ENCODE assay signal across 4 fruit fly cellular contexts in genomic region chr2L:10759624-10760023, dm6.
TF ChIP-seq lines count a peak whose summit lies in the region.

No protein-coding gene starts in this region.

- no peak for TF ChIP-seq CTCF in whole organism, embryonic (GFP tag; optimal IDR thresholded peaks at IDR 0.05; lab: Kevin White, UChicago)

TF ChIP-seq in whole organism, embryonic, 481 proteins besides CTCF, POLR2A, EP300 and RAD21:
- TF ChIP-seq Bteb2 (GFP tag; optimal IDR thresholded peaks at IDR 0.05; lab: Kevin White, UChicago) (no peak), stwl (tag; optimal IDR thresholded peaks at IDR 0.05; lab: Kevin White, UChicago) (peak; percentile 33), grau (tag; optimal IDR thresholded peaks at IDR 0.05; lab: Kevin White, UChicago) (no peak), Drgx (GFP tag; IDR thresholded peaks at IDR 0.05; lab: Robert Waterston, UW) (0 out of 2 replicates have a peak, but pooled peaks have one; percentile 31), CG14050 (GFP tag; IDR thresholded peaks at IDR 0.05; lab: Robert Waterston, UW) (no peak), CG42726 (GFP tag; IDR thresholded peaks at IDR 0.05; lab: Robert Waterston, UW; ENCODE audit: partially characterized antibody) (no peak)

TF ChIP-seq in whole organism, prepupa, 60 proteins besides CTCF, POLR2A, EP300 and RAD21 (continues in another document):
- TF ChIP-seq CG8319 (GFP tag; optimal IDR thresholded peaks at IDR 0.05; lab: Kevin White, UChicago) = peak; percentile 29
- TF ChIP-seq Sox15 (GFP tag; optimal IDR thresholded peaks at IDR 0.05; lab: Kevin White, UChicago) = peak; percentile 20
- TF ChIP-seq CG16779 (tag; optimal IDR thresholded peaks at IDR 0.05; lab: Kevin White, UChicago) = no peak
- TF ChIP-seq eg (GFP tag; IDR thresholded peaks at IDR 0.05; lab: Robert Waterston, UW) = no peak
- TF ChIP-seq CG8119 (GFP tag; IDR thresholded peaks at IDR 0.05; lab: Robert Waterston, UW) = no peak
- TF ChIP-seq Ets96B (tag; optimal IDR thresholded peaks at IDR 0.05; lab: Kevin White, UChicago) = peak; percentile 61
- TF ChIP-seq CG3032 (tag; optimal IDR thresholded peaks at IDR 0.05; lab: Kevin White, UChicago) = peak; percentile 38
- TF ChIP-seq fd85E (GFP tag; optimal IDR thresholded peaks at IDR 0.05; lab: Kevin White, UChicago) = no peak
- TF ChIP-seq CG32006 (GFP tag; optimal IDR thresholded peaks at IDR 0.05; lab: Kevin White, UChicago) = peak; percentile 57
- peak; percentile 50 for TF ChIP-seq CG34406 (GFP tag; optimal IDR thresholded peaks at IDR 0.05; lab: Kevin White, UChicago)
- no peak for TF ChIP-seq CG6276 (GFP tag; optimal IDR thresholded peaks at IDR 0.05; lab: Kevin White, UChicago)
- TF ChIP-seq CG11762 (GFP tag; optimal IDR thresholded peaks at IDR 0.05; lab: Kevin White, UChicago; ENCODE audit: insufficient read depth) = no peak
- no peak for TF ChIP-seq CG4318 (GFP tag; optimal IDR thresholded peaks at IDR 0.05; lab: Kevin White, UChicago)
- no peak for TF ChIP-seq Eip93F (GFP tag; optimal IDR thresholded peaks at IDR 0.05; lab: Kevin White, UChicago)
- peak; percentile 51 for TF ChIP-seq Sox14 (GFP tag; optimal IDR thresholded peaks at IDR 0.05; lab: Kevin White, UChicago)
- peak; percentile 51 for TF ChIP-seq cyc (GFP tag; optimal IDR thresholded peaks at IDR 0.05; lab: Kevin White, UChicago)
- peak; percentile 69 for TF ChIP-seq svp (GFP tag; lab: Kevin White, UChicago)
- TF ChIP-seq CG11294 (GFP tag; IDR thresholded peaks at IDR 0.05; lab: Robert Waterston, UW) = no peak
- peak; percentile 32 for TF ChIP-seq CG1621 (tag; optimal IDR thresholded peaks at IDR 0.05; lab: Kevin White, UChicago)
- peak in 1 of 2 experiments; percentile 26 for TF ChIP-seq salr (GFP tag; optimal IDR thresholded peaks at IDR 0.05; lab: Kevin White, UChicago)
- peak; percentile 11 for TF ChIP-seq dsx (GFP tag; optimal IDR thresholded peaks at IDR 0.05; lab: Kevin White, UChicago; ENCODE audit: poor library complexity, severe bottlenecking)
- no peak for TF ChIP-seq fd59A (GFP tag; optimal IDR thresholded peaks at IDR 0.05; lab: Kevin White, UChicago)
- TF ChIP-seq ss (GFP tag; optimal IDR thresholded peaks at IDR 0.05; lab: Kevin White, UChicago) = peak in 1 of 2 experiments; percentile 33
- no peak for TF ChIP-seq CG15336 (GFP tag; IDR thresholded peaks at IDR 0.05; lab: Robert Waterston, UW)
- TF ChIP-seq CG9139 (GFP tag; optimal IDR thresholded peaks at IDR 0.05; lab: Kevin White, UChicago) = no peak
- TF ChIP-seq Smox (GFP tag; optimal IDR thresholded peaks at IDR 0.05; lab: Kevin White, UChicago) = peak; percentile 49
- peak; percentile 37 for TF ChIP-seq OdsH (GFP tag; optimal IDR thresholded peaks at IDR 0.05; lab: Kevin White, UChicago)
- peak; percentile 61 for TF ChIP-seq acj6 (GFP tag; optimal IDR thresholded peaks at IDR 0.05; lab: Kevin White, UChicago)

TF ChIP-seq in whole organism, pupa, 21 proteins besides CTCF, POLR2A, EP300 and RAD21:
- TF ChIP-seq CG13204 (GFP tag; optimal IDR thresholded peaks at IDR 0.05; lab: Kevin White, UChicago) = no peak
- no peak for TF ChIP-seq CG10348 (GFP tag; IDR thresholded peaks at IDR 0.05; lab: Robert Waterston, UW)
- peak; percentile 27 for TF ChIP-seq Pif1A (GFP tag; optimal IDR thresholded peaks at IDR 0.05; lab: Kevin White, UChicago)
- peak; percentile 37 for TF ChIP-seq CG8301 (tag; optimal IDR thresholded peaks at IDR 0.05; lab: Kevin White, UChicago)
- peak; percentile 63; the same call in 2 of the 3 replicates for TF ChIP-seq fd96Ca (GFP tag; IDR thresholded peaks at IDR 0.05; lab: Robert Waterston, UW)
- no peak for TF ChIP-seq CG4496 (GFP tag; IDR thresholded peaks at IDR 0.05; lab: Robert Waterston, UW)
- TF ChIP-seq D1 (tag; optimal IDR thresholded peaks at IDR 0.05; lab: Kevin White, UChicago) = no peak
- no peak for TF ChIP-seq gl (tag; optimal IDR thresholded peaks at IDR 0.05; lab: Kevin White, UChicago)
- peak; percentile 14; the same call in 1 of the 2 replicates for TF ChIP-seq Ets98B (GFP tag; IDR thresholded peaks at IDR 0.05; lab: Robert Waterston, UW)
- peak; percentile 67 for TF ChIP-seq CG8159 (tag; optimal IDR thresholded peaks at IDR 0.05; lab: Kevin White, UChicago)
- TF ChIP-seq rn (GFP tag; IDR thresholded peaks at IDR 0.05; lab: Robert Waterston, UW) = no peak
- TF ChIP-seq CG34367 (tag; optimal IDR thresholded peaks at IDR 0.05; lab: Kevin White, UChicago) = peak; percentile 58
- TF ChIP-seq Pif1B (GFP tag; optimal IDR thresholded peaks at IDR 0.05; lab: Kevin White, UChicago) = peak; percentile 61
- TF ChIP-seq CG12605 (GFP tag; IDR thresholded peaks at IDR 0.05; lab: Robert Waterston, UW) = no peak
- peak; percentile 42 for TF ChIP-seq CG9948 (tag; optimal IDR thresholded peaks at IDR 0.05; lab: Kevin White, UChicago)
- TF ChIP-seq CG14655 (GFP tag; optimal IDR thresholded peaks at IDR 0.05; lab: Kevin White, UChicago) = no peak
- TF ChIP-seq Snoo (tag; optimal IDR thresholded peaks at IDR 0.05; lab: Kevin White, UChicago) = no peak
- TF ChIP-seq CG17806 (tag; optimal IDR thresholded peaks at IDR 0.05; lab: Kevin White, UChicago) = peak; percentile 58
- peak; percentile 31 for TF ChIP-seq CG15710 (tag; optimal IDR thresholded peaks at IDR 0.05; lab: Kevin White, UChicago)
- TF ChIP-seq EcR (GFP tag; optimal IDR thresholded peaks at IDR 0.05; lab: Kevin White, UChicago) = no peak
- TF ChIP-seq CG32121 (GFP tag; IDR thresholded peaks at IDR 0.05; lab: Robert Waterston, UW) = no peak

TF ChIP-seq in whole organism, wandering third instar larva, 38 proteins besides CTCF, POLR2A, EP300 and RAD21:
- TF ChIP-seq ey (GFP tag; optimal IDR thresholded peaks at IDR 0.05; lab: Kevin White, UChicago) = peak; percentile 26
- peak; percentile 37 for TF ChIP-seq woc (GFP tag; optimal IDR thresholded peaks at IDR 0.05; lab: Kevin White, UChicago)
- no peak for TF ChIP-seq Hr78 (GFP tag; optimal IDR thresholded peaks at IDR 0.05; lab: Kevin White, UChicago)
- peak in 1 of 2 experiments; percentile 50 for TF ChIP-seq foxo (GFP tag; optimal IDR thresholded peaks at IDR 0.05; lab: Kevin White, UChicago)
- no peak for TF ChIP-seq psq (GFP tag; optimal IDR thresholded peaks at IDR 0.05; lab: Kevin White, UChicago)
- TF ChIP-seq dsf (GFP tag; optimal IDR thresholded peaks at IDR 0.05; lab: Kevin White, UChicago; ENCODE audit: borderline replicate concordance) = no peak
- no peak for TF ChIP-seq Mio (GFP tag; optimal IDR thresholded peaks at IDR 0.05; lab: Kevin White, UChicago)
- peak; percentile 16 for TF ChIP-seq OdsH (GFP tag; optimal IDR thresholded peaks at IDR 0.05; lab: Kevin White, UChicago)
- no peak for TF ChIP-seq lola (GFP tag; optimal IDR thresholded peaks at IDR 0.05; lab: Kevin White, UChicago)
- TF ChIP-seq Dfd (GFP tag; optimal IDR thresholded peaks at IDR 0.05; lab: Kevin White, UChicago) = no peak
- no peak for TF ChIP-seq fru (GFP tag; optimal IDR thresholded peaks at IDR 0.05; lab: Kevin White, UChicago)
- no peak for TF ChIP-seq rgr (GFP tag; optimal IDR thresholded peaks at IDR 0.05; lab: Kevin White, UChicago)
- TF ChIP-seq tai (GFP tag; optimal IDR thresholded peaks at IDR 0.05; lab: Kevin White, UChicago) = no peak
- no peak for TF ChIP-seq sv (GFP tag; optimal IDR thresholded peaks at IDR 0.05; lab: Kevin White, UChicago)
- TF ChIP-seq h (GFP tag; optimal IDR thresholded peaks at IDR 0.05; lab: Kevin White, UChicago) = peak; percentile 21
- no peak for TF ChIP-seq Hnf4 (GFP tag; optimal IDR thresholded peaks at IDR 0.05; lab: Kevin White, UChicago)
- no peak for TF ChIP-seq CrebA (GFP tag; optimal IDR thresholded peaks at IDR 0.05; lab: Kevin White, UChicago; ENCODE audit: borderline replicate concordance)

Comparison
In these comparisons a context has a peak if more than half of its experiments do, and no peak if none do; other contexts are left out.
1. Of the 7 proteins assayed by ChIP-seq in both whole organism, embryonic and whole organism, prepupa: peak only in whole organism, embryonic: none; only in whole organism, prepupa: Hr39 and Sox102F; in both: none; in neither: 5.